Fruit fly (Drosophila melanogaster) Kc167 (cell line): Measurements from ENCODE around the gene atk.

Source experiments
- h ChIP-seq: fragments of >200 bp; optimal IDR thresholded peaks from 3 replicates; lab custom pipeline; 2018; ENCODE audit warnings: missing external identifiers
- psq ChIP-seq: fragments of >200 bp; optimal IDR thresholded peaks from 2 replicates; lab custom pipeline; 2017; ENCODE audit warnings: missing external identifiers

dm6 chr3L:20413304-20413703 lies 51.4 kb downstream of the atk start, which contains the start of gene zye:
- TF ChIP-seq psq (lab: Kevin White, UChicago) (no peak), h (lab: Kevin White, UChicago) (no peak)
